Worm (Caenorhabditis elegans): ENCODE results near the gene clc-7.

- TF ChIP-seq ztf-29 (GFP tag; IDR thresholded peaks at IDR 0.05) (no peak), flt-1 (GFP tag; IDR thresholded peaks at IDR 0.05) (no peak), T22C8.4 (GFP tag; IDR thresholded peaks at IDR 0.05) (no peak), cog-1 (tag; optimal IDR thresholded peaks at IDR 0.05) (no peak)
Observed at ce11 chrX:5120196-5120595, 52.3 kb downstream of the clc-7 start.

All from whole organism, midembryonic.